Worm (Caenorhabditis elegans) whole organism, L2 larva: ENCODE measurements around the gene gldi-3.

ENCODE experiments used
- C34F6.9 ChIP-seq: fragments of 150-350 bp; optimal IDR thresholded peaks from 2 replicates; lab custom pipeline; 2014; ENCODE audit warnings: missing biosample characterization, missing genetic modification characterization
- F13H6.1 ChIP-seq: sonication (generic microtip); optimal IDR thresholded peaks from 2 replicates; lab custom pipeline; 2016; ENCODE audit warnings: missing genetic modification characterization, missing compliant biosample characterization
- R02D3.7 ChIP-seq: fragments of 150-350 bp; optimal IDR thresholded peaks from 2 replicates; lab custom pipeline; 2014; ENCODE audit warnings: missing biosample characterization, missing genetic modification characterization
- Y55F3AM.14 ChIP-seq: fragments of 200-800 bp; sonication (Bioruptor generic); optimal IDR thresholded peaks from 2 replicates; lab custom pipeline; 2018; ENCODE audit warnings: mild to moderate bottlenecking, missing genetic modification characterization, missing compliant biosample characterization
- ZK546.5 ChIP-seq: sonication (generic microtip); optimal IDR thresholded peaks from 2 replicates; lab custom pipeline; 2017; ENCODE audit warnings: missing biosample characterization, missing genetic modification characterization
- alr-1 ChIP-seq: fragments of 150-350 bp; optimal IDR thresholded peaks from 2 replicates; lab custom pipeline; 2014; ENCODE audit warnings: missing biosample characterization, missing genetic modification characterization
- ama-1 ChIP-seq: fragments of 150-350 bp; optimal IDR thresholded peaks from 2 replicates; lab custom pipeline; 2018; ENCODE audit warnings: inconsistent platforms
- blmp-1 ChIP-seq: sonication (generic microtip); optimal IDR thresholded peaks from 2 replicates; lab custom pipeline; 2017; ENCODE audit warnings: missing genetic modification characterization, mild to moderate bottlenecking, missing compliant biosample characterization, antibody characterized with exemption, moderate library complexity; ENCODE audit not compliant: insufficient read depth
- ceh-16 ChIP-seq: fragments of 150-350 bp; optimal IDR thresholded peaks from 2 replicates; lab custom pipeline; 2014; ENCODE audit warnings: missing biosample characterization, missing genetic modification characterization
- ceh-82 ChIP-seq: fragments of 150-350 bp; optimal IDR thresholded peaks from 2 replicates; lab custom pipeline; 2014; ENCODE audit warnings: missing biosample characterization, missing genetic modification characterization
- crh-2 ChIP-seq: sonication (generic microtip); optimal IDR thresholded peaks from 2 replicates; lab custom pipeline; 2017; ENCODE audit warnings: missing biosample characterization, missing genetic modification characterization
- dmd-4 ChIP-seq: sonication (generic microtip); optimal IDR thresholded peaks from 2 replicates; lab custom pipeline; 2017; ENCODE audit warnings: missing biosample characterization, missing genetic modification characterization
- egl-27 ChIP-seq: sonication (generic microtip); optimal IDR thresholded peaks from 3 replicates; lab custom pipeline; 2017; ENCODE audit warnings: missing biosample characterization, missing genetic modification reagents, missing genetic modification characterization
- elt-1 ChIP-seq: fragments of 150-350 bp; optimal IDR thresholded peaks from 2 replicates; lab custom pipeline; 2014; ENCODE audit warnings: missing biosample characterization, missing genetic modification characterization
- fos-1 ChIP-seq: fragments of 150-350 bp; optimal IDR thresholded peaks from 2 replicates; lab custom pipeline; 2014; ENCODE audit warnings: missing biosample characterization, missing genetic modification characterization
- gmeb-1 ChIP-seq: fragments of 150-350 bp; optimal IDR thresholded peaks from 2 replicates; lab custom pipeline; 2014; ENCODE audit warnings: missing biosample characterization, missing genetic modification characterization
- lin-11 ChIP-seq: fragments of 150-350 bp; sonication (generic microtip); optimal IDR thresholded peaks from 2 replicates; lab custom pipeline; 2014; ENCODE audit warnings: missing biosample characterization, missing genetic modification characterization, inconsistent platforms, mixed read lengths
- lin-13 ChIP-seq: fragments of 150-350 bp; optimal IDR thresholded peaks from 2 replicates; lab custom pipeline; 2014; ENCODE audit warnings: missing biosample characterization, missing genetic modification reagents, missing genetic modification characterization
- lin-39 ChIP-seq: fragments of 150-350 bp; optimal IDR thresholded peaks from 2 replicates; lab custom pipeline; 2014; ENCODE audit warnings: missing biosample characterization, missing genetic modification reagents, missing genetic modification characterization
- mab-5 ChIP-seq: fragments of 150-350 bp; optimal IDR thresholded peaks from 2 replicates; lab custom pipeline; 2014; ENCODE audit warnings: missing biosample characterization, missing genetic modification characterization
- mbf-1 ChIP-seq: sonication (generic microtip); optimal IDR thresholded peaks from 2 replicates; lab custom pipeline; 2017; ENCODE audit warnings: missing biosample characterization, missing genetic modification characterization
- mdl-1 ChIP-seq, 2 experiments: fragments of 150-350 bp in 1 of 2; sonication (generic microtip) in 1 of 2; optimal IDR thresholded peaks; 2 replicates each; lab custom pipeline; 2017; ENCODE audit warnings: missing biosample characterization in 2 of 2, missing genetic modification characterization in 2 of 2
- nhr-11 ChIP-seq: fragments of 150-350 bp; optimal IDR thresholded peaks from 2 replicates; lab custom pipeline; 2014; ENCODE audit warnings: missing biosample characterization, missing genetic modification characterization
- nhr-12 ChIP-seq: fragments of 150-350 bp; optimal IDR thresholded peaks from 2 replicates; lab custom pipeline; 2014; ENCODE audit warnings: missing biosample characterization, missing genetic modification characterization
- nhr-129 ChIP-seq: fragments of 150-350 bp; optimal IDR thresholded peaks from 2 replicates; lab custom pipeline; 2014; ENCODE audit warnings: missing biosample characterization, missing genetic modification characterization
- nhr-21 ChIP-seq: fragments of 150-350 bp; optimal IDR thresholded peaks from 2 replicates; lab custom pipeline; 2014; ENCODE audit warnings: missing biosample characterization, missing genetic modification characterization
- nhr-23 ChIP-seq: fragments of 150-350 bp; optimal IDR thresholded peaks from 2 replicates; lab custom pipeline; 2014; ENCODE audit warnings: missing biosample characterization, missing genetic modification reagents, missing genetic modification characterization
- nhr-237 ChIP-seq: fragments of 150-350 bp; optimal IDR thresholded peaks from 2 replicates; lab custom pipeline; 2014; ENCODE audit warnings: missing biosample characterization, missing genetic modification characterization
- nhr-77 ChIP-seq: fragments of 150-350 bp; optimal IDR thresholded peaks from 2 replicates; lab custom pipeline; 2014; ENCODE audit warnings: missing biosample characterization, missing genetic modification characterization
- sem-4 ChIP-seq: fragments of 150-350 bp; optimal IDR thresholded peaks from 2 replicates; lab custom pipeline; 2014; ENCODE audit warnings: missing biosample characterization, missing genetic modification reagents, missing genetic modification characterization
- skn-1 ChIP-seq: sonication (generic microtip); optimal IDR thresholded peaks from 2 replicates; lab custom pipeline; 2017; ENCODE audit warnings: missing biosample characterization, missing genetic modification characterization
- sma-3 ChIP-seq: sonication (generic microtip); optimal IDR thresholded peaks from 2 replicates; lab custom pipeline; 2016; ENCODE audit warnings: missing genetic modification reagents, missing genetic modification characterization, missing compliant biosample characterization
- sma-9 ChIP-seq, 2 experiments: fragments of 150-350 bp in 1 of 2; sonication (generic microtip) in 1 of 2; optimal IDR thresholded peaks; 2 replicates each; lab custom pipeline; 2014 to 2016; ENCODE audit warnings: missing genetic modification characterization in 2 of 2, mild to moderate bottlenecking in 1 of 2, missing biosample characterization in 1 of 2, missing compliant biosample characterization in 1 of 2, missing genetic modification reagents in 1 of 2, moderate library complexity in 1 of 2
- snpc-4 ChIP-seq: fragments of 150-350 bp; optimal IDR thresholded peaks from 2 replicates; lab custom pipeline; 2014; ENCODE audit warnings: missing biosample characterization, missing genetic modification characterization
- unc-39 ChIP-seq: fragments of 150-350 bp; optimal IDR thresholded peaks from 2 replicates; lab custom pipeline; 2014; ENCODE audit warnings: missing biosample characterization, missing genetic modification characterization
- unc-55 ChIP-seq: fragments of 150-350 bp; sonication (generic microtip); optimal IDR thresholded peaks from 3 replicates; lab custom pipeline; 2014; ENCODE audit warnings: missing biosample characterization, missing genetic modification reagents, missing genetic modification characterization
- zag-1 ChIP-seq: fragments of 150-350 bp; optimal IDR thresholded peaks from 2 replicates; lab custom pipeline; 2014; ENCODE audit warnings: missing biosample characterization, missing genetic modification characterization
- ztf-1 ChIP-seq: fragments of 200-800 bp; sonication (Bioruptor generic); conservative IDR thresholded peaks from 2 replicates; pipeline ENCODE4 v1.3.6; 2022; ENCODE audit warnings: missing genetic modification characterization, missing compliant biosample characterization
- ztf-11 ChIP-seq: sonication (generic microtip); optimal IDR thresholded peaks from 2 replicates; lab custom pipeline; 2017; ENCODE audit warnings: missing biosample characterization, missing genetic modification characterization
- ztf-4 ChIP-seq: fragments of 150-350 bp; optimal IDR thresholded peaks from 2 replicates; lab custom pipeline; 2014; ENCODE audit warnings: missing biosample characterization, missing genetic modification characterization

The gldi-3 gene

DNA sequence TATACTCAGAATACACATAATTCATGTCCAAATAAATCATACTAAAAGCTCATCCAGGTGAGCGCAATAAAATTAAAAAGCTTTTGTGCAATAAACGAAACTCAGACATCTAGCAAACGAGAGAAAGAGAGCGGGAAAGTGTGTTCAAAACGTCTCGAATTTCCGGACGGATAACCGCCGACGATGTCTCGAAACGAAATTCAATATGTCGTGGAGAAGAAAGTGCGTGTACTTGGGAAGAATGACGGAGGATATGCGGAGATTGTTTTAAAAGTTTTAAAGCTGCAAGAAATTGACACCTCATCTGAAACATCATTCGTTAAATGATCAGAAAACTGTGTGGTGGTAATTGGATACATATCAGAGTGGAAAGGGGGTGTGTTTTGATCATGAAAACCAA lies 34.8 kb upstream of the gldi-3 start:
- TF ChIP-seq nhr-129 (tag; lab: Kevin White, UChicago) (peak; percentile 6), ZK546.5 (tag; lab: Kevin White, UChicago) (no peak), F13H6.1 (peak; percentile 46)

ce11 chrII:9313335-9313734 lies 33.4 kb upstream of the gldi-3 start:
- TF ChIP-seq nhr-12 (tag; lab: Kevin White, UChicago) = no peak
- no peak for TF ChIP-seq sma-9 (GFP tag; optimal IDR thresholded peaks at IDR 0.05; lab: Kevin White, UChicago)
- no peak for TF ChIP-seq sma-9 (tag; optimal IDR thresholded peaks at IDR 0.05; lab: Kevin White, UChicago)
- TF ChIP-seq skn-1 = no peak
- no peak for TF ChIP-seq C34F6.9 (tag; lab: Kevin White, UChicago)
- TF ChIP-seq ZK546.5 (tag; lab: Kevin White, UChicago) = no peak
- no peak for TF ChIP-seq ceh-82 (tag; lab: Kevin White, UChicago)
- TF ChIP-seq nhr-21 (tag; lab: Kevin White, UChicago) = no peak
- TF ChIP-seq sem-4 (tag; lab: Kevin White, UChicago) = no peak
- no peak for TF ChIP-seq ztf-1 (GFP tag; lab: Robert Waterston, UW)
- TF ChIP-seq gmeb-1 (tag; lab: Kevin White, UChicago) = no peak
- no peak for TF ChIP-seq sma-3
- no peak for TF ChIP-seq mab-5
- no peak for TF ChIP-seq mbf-1 (tag; lab: Kevin White, UChicago)

DNA sequence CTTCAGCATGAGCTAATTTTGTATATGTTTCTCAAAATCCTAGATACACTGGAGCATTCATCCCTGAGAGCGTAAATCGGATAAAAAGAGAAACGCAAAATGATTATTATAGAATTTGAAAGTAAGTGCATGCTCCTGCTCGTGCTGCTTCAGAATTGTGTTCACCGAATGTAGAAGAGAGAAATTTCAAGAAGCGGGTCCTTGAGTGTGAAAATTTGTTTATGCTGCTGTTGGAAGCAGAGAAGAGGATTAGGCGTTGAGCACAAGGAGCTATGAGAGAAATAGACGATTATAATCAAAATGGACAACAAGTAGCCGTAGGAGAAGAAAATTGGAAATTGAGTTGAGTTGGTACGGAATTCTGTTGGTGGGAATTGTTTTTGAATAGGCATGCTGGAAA lies 31.8 kb upstream of the gldi-3 start:
- TF ChIP-seq unc-55 (peak; percentile 22), zag-1 (tag; lab: Kevin White, UChicago) (no peak)
- TF ChIP-seq, all 48 proteins: peak for 1

DNA sequence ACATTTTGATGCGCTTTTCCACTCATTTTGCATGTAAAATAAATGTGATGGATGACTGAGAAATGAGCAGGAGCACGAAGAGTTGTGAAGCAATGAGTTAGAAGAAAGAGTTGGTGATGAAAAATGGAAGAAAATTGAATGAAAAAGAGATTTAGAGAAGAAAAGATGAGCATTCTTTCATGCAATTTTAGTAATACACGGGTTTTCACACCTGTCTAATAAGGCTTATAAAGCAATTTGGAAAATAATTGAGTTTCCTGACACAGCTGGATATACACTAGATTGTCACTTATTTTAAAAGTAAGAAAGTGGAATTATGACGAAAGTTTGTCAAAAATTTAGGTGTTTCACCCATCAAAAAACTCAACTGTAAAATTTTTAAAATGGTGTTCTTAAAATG lies 30.9 kb upstream of the gldi-3 start:
- TF ChIP-seq lin-13 (GFP tag; lab: Kevin White, UChicago) (no peak), unc-55 (peak; percentile 31), nhr-11 (tag; lab: Kevin White, UChicago) (no peak)

DNA sequence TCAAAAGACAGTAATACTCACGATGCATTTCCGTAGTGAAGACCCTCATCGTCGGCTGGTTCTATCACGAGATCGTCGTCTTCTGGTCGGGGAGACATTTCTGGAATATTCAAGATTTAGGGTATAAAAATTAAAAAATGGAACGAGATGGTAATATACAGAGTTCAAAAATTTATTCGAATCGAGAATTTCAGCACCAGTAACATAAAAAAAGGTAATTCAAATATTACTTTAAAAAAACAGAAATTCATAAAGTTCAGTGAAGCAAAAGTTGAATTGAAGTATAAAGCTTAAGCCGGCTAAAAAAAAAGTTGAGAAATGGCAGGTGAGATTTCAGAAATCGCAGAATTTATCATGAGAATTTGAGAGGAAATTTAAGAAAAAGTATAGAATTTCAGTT lies 30.3 kb upstream of the gldi-3 start, which contains the start of gene cam-1:
TSS of gene cam-1 (minus strand) at position 101 of the 400 bp plus-strand sequence.
- TF ChIP-seq elt-1 (no peak), F13H6.1 (no peak), ztf-11 (tag; lab: Kevin White, UChicago) (no peak), Y55F3AM.14 (GFP tag; lab: Kevin White, UChicago) (no peak), nhr-237 (no peak), crh-2 (no peak), alr-1 (tag; lab: Kevin White, UChicago) (no peak), ztf-4 (tag; lab: Kevin White, UChicago) (no peak), snpc-4 (no peak), ztf-1 (GFP tag; lab: Robert Waterston, UW) (no peak), mab-5 (no peak), skn-1 (no peak), nhr-23 (tag; lab: Kevin White, UChicago) (no peak), nhr-77 (tag; lab: Kevin White, UChicago) (no peak), egl-27 (tag; lab: Kevin White, UChicago) (no peak), nhr-12 (tag; lab: Kevin White, UChicago) (no peak), unc-55 (no peak), nhr-11 (tag; lab: Kevin White, UChicago) (no peak), unc-39 (no peak)
- TF ChIP-seq, all 48 proteins: peak for 0

- TF ChIP-seq mab-5 (peak; percentile 87), nhr-237 (no peak)
These were observed 28.7 kb upstream of the gldi-3 start for ce11 chrII:9308614-9309046.

- TF ChIP-seq C34F6.9 (tag; lab: Kevin White, UChicago) (peak; percentile 56), ama-1 (lab: Kevin White, UChicago) (no peak), nhr-21 (tag; lab: Kevin White, UChicago) (no peak), skn-1 (no peak), unc-39 (no peak), unc-55 (peak; percentile 2), mdl-1 (tag; optimal IDR thresholded peaks at IDR 0.05; lab: Kevin White, UChicago) (no peak), fos-1 (tag; lab: Kevin White, UChicago) (no peak), lin-39 (tag; lab: Kevin White, UChicago) (peak; percentile 79), ceh-16 (no peak), alr-1 (tag; lab: Kevin White, UChicago) (no peak), sem-4 (tag; lab: Kevin White, UChicago) (peak; percentile 50), blmp-1 (tag; lab: Kevin White, UChicago) (no peak), sma-9 (GFP tag; optimal IDR thresholded peaks at IDR 0.05; lab: Kevin White, UChicago) (peak; percentile 46), sma-9 (tag; optimal IDR thresholded peaks at IDR 0.05; lab: Kevin White, UChicago) (no peak), crh-2 (no peak), lin-11 (no peak), R02D3.7 (tag; lab: Kevin White, UChicago) (no peak), gmeb-1 (tag; lab: Kevin White, UChicago) (no peak), elt-1 (no peak), F13H6.1 (peak; percentile 57), ztf-4 (tag; lab: Kevin White, UChicago) (peak; percentile 23), dmd-4 (tag; lab: Kevin White, UChicago) (no peak)
These were observed 26.9 kb upstream of the gldi-3 start for ce11 chrII:9306835-9307234.
